Fruit fly (Drosophila melanogaster) whole organism, embryonic: Measurements from ENCODE around the gene AlaRS-m.

Source experiments
- B-H1 ChIP-seq: fragments of 200-800 bp; sonication (Bioruptor generic); IDR thresholded peaks from 3 replicates; pipeline ENCODE4 v1.3.6; 2022; ENCODE audit warnings: missing biosample characterization, missing genetic modification characterization
- Bdp1 ChIP-seq: fragments of 200-800 bp; sonication (Bioruptor generic); optimal IDR thresholded peaks from 3 replicates; lab custom pipeline; 2016; ENCODE audit warnings: missing biosample characterization, missing genetic modification characterization
- Blimp-1 ChIP-seq: fragments of 200-800 bp; sonication (Bioruptor generic); optimal IDR thresholded peaks from 3 replicates; lab custom pipeline; 2018; ENCODE audit warnings: missing biosample characterization, missing genetic modification characterization, mild to moderate bottlenecking, moderate library complexity, missing genetic modification reagents
- BtbVII ChIP-seq: fragments of 200-800 bp; sonication (Bioruptor generic); optimal IDR thresholded peaks from 3 replicates; lab custom pipeline; 2017; ENCODE audit warnings: missing biosample characterization, mild to moderate bottlenecking, missing genetic modification characterization
- CG1024 ChIP-seq: fragments of 200-800 bp; sonication (Bioruptor generic); IDR thresholded peaks from 2 replicates; pipeline ENCODE4 v1.3.6; 2022; ENCODE audit warnings: missing biosample characterization, missing genetic modification characterization
- CG11085 ChIP-seq: fragments of 200-800 bp; sonication (Bioruptor generic); IDR thresholded peaks from 2 replicates; pipeline ENCODE4 v1.3.6; 2022; ENCODE audit warnings: missing biosample characterization, missing genetic modification characterization
- CG11247 ChIP-seq: fragments of 200-800 bp; sonication (Bioruptor generic); IDR thresholded peaks from 2 replicates; pipeline ENCODE4 v1.3.6; 2022; ENCODE audit warnings: missing biosample characterization, missing genetic modification characterization
- CG11504 ChIP-seq: fragments of 200-800 bp; sonication (Bioruptor generic); optimal IDR thresholded peaks from 3 replicates; lab custom pipeline; 2019; ENCODE audit warnings: missing biosample characterization, mild to moderate bottlenecking, missing genetic modification characterization, moderate library complexity
- CG11695 ChIP-seq: fragments of 200-800 bp; sonication (Bioruptor generic); IDR thresholded peaks from 3 replicates; pipeline ENCODE4 v1.3.6; 2022; ENCODE audit warnings: missing biosample characterization, missing genetic modification characterization
- CG12391 ChIP-seq: fragments of 200-800 bp; sonication (Bioruptor generic); optimal IDR thresholded peaks from 3 replicates; lab custom pipeline; 2018; ENCODE audit warnings: missing biosample characterization, mild to moderate bottlenecking, missing genetic modification characterization, moderate library complexity
- CG15601 ChIP-seq: fragments of 200-800 bp; sonication (Bioruptor generic); optimal IDR thresholded peaks from 3 replicates; lab custom pipeline; 2019; ENCODE audit warnings: missing biosample characterization, mild to moderate bottlenecking, missing genetic modification characterization, moderate library complexity
- CG17385 ChIP-seq: fragments of 200-800 bp; sonication (Bioruptor generic); optimal IDR thresholded peaks from 3 replicates; lab custom pipeline; 2018; ENCODE audit warnings: missing biosample characterization, mild to moderate bottlenecking, missing genetic modification characterization
- CG18476 ChIP-seq: fragments of 200-800 bp; sonication (Bioruptor generic); optimal IDR thresholded peaks from 2 replicates; lab custom pipeline; 2016; ENCODE audit warnings: missing biosample characterization, mild to moderate bottlenecking, missing genetic modification characterization
- CG2120 ChIP-seq: fragments of 200-800 bp; sonication (Bioruptor generic); optimal IDR thresholded peaks from 3 replicates; lab custom pipeline; 2016; ENCODE audit warnings: missing biosample characterization, missing genetic modification characterization
- CG2129 ChIP-seq: fragments of 200-800 bp; sonication (Bioruptor generic); IDR thresholded peaks from 2 replicates; pipeline ENCODE4 v1.3.6; 2022; ENCODE audit warnings: missing biosample characterization, missing genetic modification characterization; ENCODE audit not compliant: partially characterized antibody
- CG31224 ChIP-seq: fragments of 200-800 bp; sonication (Bioruptor generic); IDR thresholded peaks from 2 replicates; pipeline ENCODE4 v1.3.6; 2022; ENCODE audit warnings: missing biosample characterization, missing genetic modification characterization
- CG3163 ChIP-seq: fragments of 200-800 bp; sonication (Bioruptor generic); optimal IDR thresholded peaks from 3 replicates; lab custom pipeline; 2016; ENCODE audit warnings: missing biosample characterization, missing genetic modification characterization
- CG32532 ChIP-seq: fragments of 200-800 bp; sonication (Bioruptor generic); IDR thresholded peaks from 2 replicates; pipeline ENCODE4 v1.3.6; 2022; ENCODE audit warnings: missing biosample characterization, missing genetic modification characterization
- CG3281 ChIP-seq: fragments of 200-800 bp; sonication (Bioruptor generic); optimal IDR thresholded peaks from 3 replicates; lab custom pipeline; 2017; ENCODE audit warnings: missing biosample characterization, mild to moderate bottlenecking, missing genetic modification characterization
- CG3407 ChIP-seq: fragments of 200-800 bp; sonication (Bioruptor generic); optimal IDR thresholded peaks from 2 replicates; lab custom pipeline; 2018; ENCODE audit warnings: missing biosample characterization, mild to moderate bottlenecking, missing genetic modification characterization
- CG42726 ChIP-seq: fragments of 200-800 bp; sonication (Bioruptor generic); IDR thresholded peaks from 2 replicates; pipeline ENCODE4 v1.3.6; 2022; ENCODE audit warnings: missing biosample characterization, missing genetic modification characterization; ENCODE audit not compliant: partially characterized antibody
- CG4617 ChIP-seq: fragments of 200-800 bp; sonication (Bioruptor generic); optimal IDR thresholded peaks from 3 replicates; lab custom pipeline; 2016; ENCODE audit warnings: missing biosample characterization, missing genetic modification characterization, borderline replicate concordance
- CG6683 ChIP-seq: fragments of 200-800 bp; sonication (Bioruptor generic); optimal IDR thresholded peaks from 2 replicates; lab custom pipeline; 2017; ENCODE audit warnings: missing biosample characterization, mild to moderate bottlenecking, missing genetic modification characterization, missing genetic modification reagents
- CG7271 ChIP-seq: fragments of 200-800 bp; sonication (Bioruptor generic); optimal IDR thresholded peaks from 2 replicates; lab custom pipeline; 2018; ENCODE audit warnings: missing biosample characterization, mild to moderate bottlenecking, missing genetic modification characterization, moderate library complexity
- CG7928 ChIP-seq: fragments of 200-800 bp; sonication (Bioruptor generic); optimal IDR thresholded peaks from 2 replicates; lab custom pipeline; 2017; ENCODE audit warnings: missing biosample characterization, mild to moderate bottlenecking, missing genetic modification characterization
- CG7987 ChIP-seq: fragments of 200-800 bp; sonication (Bioruptor generic); optimal IDR thresholded peaks from 2 replicates; lab custom pipeline; 2018; ENCODE audit warnings: missing biosample characterization, mild to moderate bottlenecking, missing genetic modification characterization, moderate library complexity
- CG8089 ChIP-seq: fragments of 200-800 bp; sonication (Bioruptor generic); optimal IDR thresholded peaks from 3 replicates; lab custom pipeline; 2016; ENCODE audit warnings: missing biosample characterization, missing genetic modification characterization
- D ChIP-seq, 2 experiments: fragments of 200-800 bp in 1 of 2; fragments of >200 bp in 1 of 2; sonication (Bioruptor generic) in 1 of 2; optimal IDR thresholded peaks; 2 replicates in 1 of 2; 3 replicates in 1 of 2; lab custom pipeline; 2017; ENCODE audit warnings: mild to moderate bottlenecking in 1 of 2, missing biosample characterization in 1 of 2, missing genetic modification characterization in 1 of 2, missing genetic modification reagents in 1 of 2
- Ets65A ChIP-seq: fragments of 200-800 bp; sonication (Bioruptor generic); peaks from one replicate; lab custom pipeline; 2016; ENCODE audit warnings: missing biosample characterization, missing genetic modification characterization
- HLH3B ChIP-seq: fragments of 200-800 bp; sonication (Bioruptor generic); IDR thresholded peaks from 2 replicates; pipeline ENCODE4 v1.3.6; 2022; ENCODE audit warnings: missing biosample characterization, missing genetic modification characterization
- Hr51 ChIP-seq, 2 experiments: fragments of 200-800 bp; sonication (Bioruptor generic); optimal IDR thresholded peaks; 2 replicates in 1 of 2; 3 replicates in 1 of 2; lab custom pipeline; 2016 to 2018; ENCODE audit warnings: missing biosample characterization in 2 of 2, missing genetic modification characterization in 2 of 2, mild to moderate bottlenecking in 1 of 2, moderate library complexity in 1 of 2
- MTF-1 ChIP-seq: fragments of 200-800 bp; sonication (Bioruptor generic); optimal IDR thresholded peaks from 2 replicates; lab custom pipeline; 2018; ENCODE audit warnings: missing biosample characterization, mild to moderate bottlenecking, missing genetic modification characterization, borderline replicate concordance
- Oli ChIP-seq: fragments of 200-800 bp; sonication (Bioruptor generic); optimal IDR thresholded peaks from 2 replicates; lab custom pipeline; 2018; ENCODE audit warnings: missing biosample characterization, mild to moderate bottlenecking, missing genetic modification characterization, moderate library complexity
- Side ChIP-seq: fragments of 200-800 bp; sonication (Bioruptor generic); optimal IDR thresholded peaks from 2 replicates; lab custom pipeline; 2016; ENCODE audit warnings: missing biosample characterization, missing genetic modification characterization
- Xbp1 ChIP-seq: fragments of 200-800 bp; sonication (Bioruptor generic); optimal IDR thresholded peaks from 3 replicates; lab custom pipeline; 2016; ENCODE audit warnings: missing biosample characterization, mild to moderate bottlenecking, missing genetic modification characterization
- Xrp1 ChIP-seq: fragments of 200-800 bp; sonication (Bioruptor generic); IDR thresholded peaks from 2 replicates; pipeline ENCODE4 v1.3.6; 2022; ENCODE audit warnings: missing biosample characterization, missing genetic modification characterization
- az2 ChIP-seq: fragments of 200-800 bp; sonication (Bioruptor generic); optimal IDR thresholded peaks from 3 replicates; lab custom pipeline; 2016; ENCODE audit warnings: missing biosample characterization, missing genetic modification characterization
- ci ChIP-seq: fragments of 200-800 bp; sonication (Bioruptor generic); IDR thresholded peaks from 3 replicates; pipeline ENCODE4 v1.3.6; 2022; ENCODE audit warnings: missing biosample characterization, missing genetic modification characterization
- dmrt11E ChIP-seq: fragments of 200-800 bp; sonication (Bioruptor generic); optimal IDR thresholded peaks from 3 replicates; lab custom pipeline; 2018; ENCODE audit warnings: missing biosample characterization, mild to moderate bottlenecking, missing genetic modification characterization, moderate library complexity
- emc ChIP-seq: fragments of 200-800 bp; sonication (Bioruptor generic); optimal IDR thresholded peaks from 2 replicates; lab custom pipeline; 2016; ENCODE audit warnings: missing biosample characterization, missing genetic modification characterization
- fu2 ChIP-seq: fragments of 200-800 bp; sonication (Bioruptor generic); optimal IDR thresholded peaks from 2 replicates; lab custom pipeline; 2016; ENCODE audit warnings: missing biosample characterization, missing genetic modification characterization
- gsb-n ChIP-seq: fragments of 200-800 bp; sonication (Bioruptor generic); optimal IDR thresholded peaks from 3 replicates; lab custom pipeline; 2018; ENCODE audit warnings: missing biosample characterization, mild to moderate bottlenecking, missing genetic modification characterization
- jing ChIP-seq: fragments of 200-800 bp; sonication (Bioruptor generic); optimal IDR thresholded peaks from 2 replicates; lab custom pipeline; 2018; ENCODE audit warnings: missing biosample characterization, mild to moderate bottlenecking, missing genetic modification characterization
- peb ChIP-seq: fragments of 200-800 bp; sonication (Bioruptor generic); IDR thresholded peaks from 2 replicates; pipeline ENCODE4 v1.3.6; 2022; ENCODE audit warnings: missing biosample characterization, missing genetic modification characterization
- prd ChIP-seq, 3 experiments: fragments of >200 bp in 2 of 3; fragments of 200-800 bp in 1 of 3; sonication (Bioruptor generic) in 1 of 3; optimal IDR thresholded peaks in 2 of 3; IDR thresholded peaks in 1 of 3; 2 replicates in 2 of 3; 3 replicates in 1 of 3; pipeline versions ENCODE4 v1.3.6 to Lab custom; 2017 to 2022; ENCODE audit warnings: missing biosample characterization in 1 of 3, missing genetic modification characterization in 1 of 3
- ranshi ChIP-seq: fragments of 200-800 bp; sonication (Bioruptor generic); IDR thresholded peaks from 2 replicates; pipeline ENCODE4 v1.3.6; 2022; ENCODE audit warnings: missing biosample characterization, missing genetic modification characterization
- sens ChIP-seq: fragments of 200-800 bp; sonication (Bioruptor generic); peaks from one replicate; lab custom pipeline; 2016; ENCODE audit warnings: missing biosample characterization, missing genetic modification characterization
- sisA ChIP-seq: fragments of 200-800 bp; sonication (Bioruptor generic); IDR thresholded peaks from 2 replicates; pipeline ENCODE4 v1.3.6; 2022; ENCODE audit warnings: missing biosample characterization, missing genetic modification characterization
- slbo ChIP-seq: fragments of 200-800 bp; sonication (Bioruptor generic); IDR thresholded peaks from 2 replicates; pipeline ENCODE4 v1.3.6; 2022; ENCODE audit warnings: missing biosample characterization, missing genetic modification characterization
- unpg ChIP-seq: fragments of 200-800 bp; sonication (Bioruptor generic); optimal IDR thresholded peaks from 3 replicates; lab custom pipeline; 2018; ENCODE audit warnings: missing biosample characterization, mild to moderate bottlenecking, missing genetic modification characterization, moderate library complexity

Gene AlaRS-m

DNA sequence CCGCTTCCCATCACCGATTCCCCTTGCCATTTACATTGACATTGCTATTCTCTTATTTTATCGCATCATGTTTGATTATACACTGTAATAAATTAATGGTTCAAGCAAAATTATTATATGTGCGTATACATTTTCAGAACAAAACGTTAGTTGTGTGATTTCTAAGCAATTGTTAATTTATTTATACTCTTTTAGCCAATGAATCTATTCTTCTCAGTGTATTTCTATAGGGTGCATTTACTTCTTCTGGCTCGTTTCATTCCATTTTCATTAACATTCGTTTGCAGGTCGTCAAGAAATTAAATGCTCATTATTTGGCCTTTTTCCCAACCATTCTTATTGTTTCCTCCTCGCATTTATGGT is 41.7 kb downstream of the AlaRS-m start (continued):
- TF ChIP-seq CG1024 (GFP tag; lab: Robert Waterston, UW) (peak; percentile 54), CG6683 (GFP tag; lab: Kevin White, UChicago) (no peak), CG12391 (peak; percentile 73), peb (peak; percentile 63), CG18476 (no peak), CG11695 (GFP tag; lab: Robert Waterston, UW) (peak; percentile 64; the same call in 2 of the 3 replicates), B-H1 (peak; percentile 57), gsb-n (peak; percentile 39), dmrt11E (tag; lab: Kevin White, UChicago) (peak; percentile 85), CG7271 (tag; lab: Kevin White, UChicago) (peak; percentile 45), CG11247 (GFP tag; lab: Robert Waterston, UW) (peak; percentile 71), CG32532 (peak; percentile 60), CG42726 (GFP tag; lab: Robert Waterston, UW) (no peak), BtbVII (no peak), CG8089 (GFP tag; lab: Kevin White, UChicago) (peak; percentile 59), Side (GFP tag; lab: Kevin White, UChicago) (peak; percentile 32), prd (optimal IDR thresholded peaks at IDR 0.05; lab: Kevin White, UChicago) (no peak), prd (GFP tag; IDR thresholded peaks at IDR 0.05; lab: Robert Waterston, UW) (peak; percentile 79), MTF-1 (GFP tag; lab: Kevin White, UChicago) (no peak), emc (GFP tag; lab: Kevin White, UChicago) (no peak), CG4617 (GFP tag; lab: Kevin White, UChicago) (no peak), CG2129 (GFP tag; lab: Robert Waterston, UW) (no peak)
- TF ChIP-seq, all 482 proteins: peak for 223

DNA sequence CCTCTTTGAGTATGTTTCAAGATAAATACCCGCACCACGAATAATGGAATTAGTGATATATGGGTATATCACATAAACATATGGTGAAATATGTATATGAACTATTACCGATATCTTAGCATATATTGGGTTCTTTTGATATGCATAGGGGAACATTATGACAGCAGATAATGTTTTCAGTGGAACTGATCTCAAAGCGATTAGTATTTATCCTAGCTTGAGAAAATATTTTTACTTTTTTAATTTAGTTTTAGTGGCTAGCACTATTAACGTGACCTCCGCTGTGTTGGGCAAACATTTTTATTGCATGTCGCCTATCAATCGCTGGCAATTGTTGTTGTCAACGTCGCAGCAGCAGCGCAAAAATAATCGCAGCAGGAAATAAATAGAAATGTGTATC is 42.5 kb downstream of the AlaRS-m start:
- peak; percentile 30; the same call in 1 of the 2 replicates for TF ChIP-seq ranshi (GFP tag; lab: Robert Waterston, UW)
- TF ChIP-seq HLH3B (GFP tag; lab: Robert Waterston, UW), result 0 out of 2 replicates have a peak, but pooled peaks have one; percentile 32
- TF ChIP-seq Bdp1, result no peak
- no peak for TF ChIP-seq CG7928 (GFP tag; lab: Kevin White, UChicago)
- peak; percentile 8 for TF ChIP-seq Xbp1 (GFP tag; lab: Kevin White, UChicago)
- 0 out of 2 replicates have a peak, but pooled peaks have one; percentile 12 for TF ChIP-seq sisA (GFP tag; lab: Robert Waterston, UW)
- TF ChIP-seq CG17385, result no peak
- peak; percentile 31 for TF ChIP-seq unpg (GFP tag; lab: Kevin White, UChicago)
- TF ChIP-seq CG2120 (GFP tag; lab: Kevin White, UChicago), result peak; percentile 49
- TF ChIP-seq CG7987, result no peak
- peak; percentile 68 for TF ChIP-seq sens (GFP tag; lab: Kevin White, UChicago)
- TF ChIP-seq CG3163 (GFP tag; lab: Kevin White, UChicago), result no peak
- no peak for TF ChIP-seq CG31224 (GFP tag; lab: Robert Waterston, UW)
- TF ChIP-seq CG11504, result peak; percentile 59
- TF ChIP-seq fu2 (GFP tag; lab: Kevin White, UChicago), result no peak
- TF ChIP-seq D (optimal IDR thresholded peaks at IDR 0.05; lab: Kevin White, UChicago), result no peak
- peak; percentile 7 for TF ChIP-seq D (GFP tag; optimal IDR thresholded peaks at IDR 0.05; lab: Kevin White, UChicago)
- TF ChIP-seq Oli, result peak; percentile 57
- peak in 1 of 2 experiments; percentile 39 for TF ChIP-seq Hr51 (GFP tag; optimal IDR thresholded peaks at IDR 0.05; lab: Kevin White, UChicago)
- TF ChIP-seq Blimp-1 (GFP tag; lab: Kevin White, UChicago), result peak; percentile 16
- TF ChIP-seq CG3407 (GFP tag; lab: Kevin White, UChicago), result no peak
- TF ChIP-seq CG3281 (GFP tag; lab: Kevin White, UChicago), result peak; percentile 10
- TF ChIP-seq Xrp1 (GFP tag; lab: Robert Waterston, UW), result peak; percentile 31; the same call in 1 of the 2 replicates
- peak; percentile 58; the same call in 1 of the 2 replicates for TF ChIP-seq slbo
- no peak for TF ChIP-seq CG15601 (tag; lab: Kevin White, UChicago)
- peak; percentile 15 for TF ChIP-seq jing
- TF ChIP-seq az2 (GFP tag; lab: Kevin White, UChicago), result no peak
- TF ChIP-seq ci (GFP tag; lab: Robert Waterston, UW), result 0 out of 3 replicates have a peak, but pooled peaks have one; percentile 30
- TF ChIP-seq Ets65A (GFP tag; lab: Kevin White, UChicago), result peak; percentile 89
- TF ChIP-seq CG11085 (GFP tag; lab: Robert Waterston, UW), result no peak
